Fruit fly (Drosophila melanogaster): Measurements from ENCODE around the gene grn.

grn gene

dm6 chr3R:8155735-8156670, 25.2 kb downstream of the grn start (continued):
- TF ChIP-seq CG2199 (GFP tag; IDR thresholded peaks at IDR 0.05) (no peak), CG2678 (tag; optimal IDR thresholded peaks at IDR 0.05) (peak; percentile 31), ATbp (GFP tag; optimal IDR thresholded peaks at IDR 0.05) (peak; percentile 47), Xrp1 (GFP tag; IDR thresholded peaks at IDR 0.05) (peak; percentile 40; the same call in 1 of the 2 replicates), Ssrp (tag; optimal IDR thresholded peaks at IDR 0.05) (no peak), CG18764 (GFP tag; optimal IDR thresholded peaks at IDR 0.05) (no peak), ci (GFP tag; IDR thresholded peaks at IDR 0.05) (0 out of 3 replicates have a peak, but pooled peaks have one; percentile 58), lola (GFP tag; optimal IDR thresholded peaks at IDR 0.05) (peak in 1 of 3 experiments; percentile 10), Hmr (GFP tag; optimal IDR thresholded peaks at IDR 0.05) (peak; percentile 29), unpg (GFP tag; optimal IDR thresholded peaks at IDR 0.05) (peak; percentile 10), CG5245 (GFP tag; optimal IDR thresholded peaks at IDR 0.05) (no peak), so (GFP tag; IDR thresholded peaks at IDR 0.05) (no peak), Poxn (GFP tag; IDR thresholded peaks at IDR 0.05) (no peak), CG4328 (GFP tag; optimal IDR thresholded peaks at IDR 0.05) (peak; percentile 9), CG17829 (tag; optimal IDR thresholded peaks at IDR 0.05) (no peak), gem (tag; optimal IDR thresholded peaks at IDR 0.05) (peak; percentile 49), grau (tag; optimal IDR thresholded peaks at IDR 0.05) (no peak), CG34376 (GFP tag; optimal IDR thresholded peaks at IDR 0.05) (no peak), Scr (GFP tag; IDR thresholded peaks at IDR 0.05; ENCODE audit: partially characterized antibody) (no peak), grn (GFP tag; optimal IDR thresholded peaks at IDR 0.05) (peak; percentile 95), zfh2 (GFP tag; optimal IDR thresholded peaks at IDR 0.05) (no peak), Ptx1 (GFP tag; IDR thresholded peaks at IDR 0.05) (no peak), CG10209 (GFP tag; optimal IDR thresholded peaks at IDR 0.05) (peak; percentile 33), CG14014 (GFP tag; IDR thresholded peaks at IDR 0.05) (0 out of 2 replicates have a peak, but pooled peaks have one; percentile 16), CG18599 (GFP tag; optimal IDR thresholded peaks at IDR 0.05) (peak; percentile 7), CG10959 (GFP tag; IDR thresholded peaks at IDR 0.05) (no peak), CG6654 (GFP tag; optimal IDR thresholded peaks at IDR 0.05) (no peak), Blimp-1 (GFP tag; optimal IDR thresholded peaks at IDR 0.05) (peak; percentile 26), CG15269 (tag; optimal IDR thresholded peaks at IDR 0.05) (no peak), CG6254 (GFP tag; optimal IDR thresholded peaks at IDR 0.05) (no peak), eve (GFP tag; optimal IDR thresholded peaks at IDR 0.05) (no peak), Ets65A (GFP tag) (peak; percentile 4), Hr39 (optimal IDR thresholded peaks at IDR 0.05) (no peak), HLH4C (GFP tag; IDR thresholded peaks at IDR 0.05; ENCODE audit: partially characterized antibody) (no peak), PHDP (tag; optimal IDR thresholded peaks at IDR 0.05) (peak; percentile 43), Camta (GFP tag; optimal IDR thresholded peaks at IDR 0.05) (no peak), ara (GFP tag; IDR thresholded peaks at IDR 0.05) (0 out of 2 replicates have a peak, but pooled peaks have one; percentile 25), CG43689 (GFP tag; IDR thresholded peaks at IDR 0.05) (no peak), sc (optimal IDR thresholded peaks at IDR 0.05) (no peak), sc (GFP tag; optimal IDR thresholded peaks at IDR 0.05) (peak; percentile 54), CG8290 (GFP tag; optimal IDR thresholded peaks at IDR 0.05) (no peak), CG8290 (tag; optimal IDR thresholded peaks at IDR 0.05) (peak in 1 of 2 experiments; percentile 35), CG1602 (GFP tag; optimal IDR thresholded peaks at IDR 0.05) (no peak), bsh (GFP tag; optimal IDR thresholded peaks at IDR 0.05) (peak in 1 of 2 experiments; percentile 50), CG15601 (tag; optimal IDR thresholded peaks at IDR 0.05) (peak; percentile 13), Med (GFP tag) (peak; percentile 59), nerfin-1 (tag; optimal IDR thresholded peaks at IDR 0.05) (peak; percentile 16), CoRest (tag; optimal IDR thresholded peaks at IDR 0.05) (peak; percentile 11), pho (GFP tag; optimal IDR thresholded peaks at IDR 0.05) (no peak)

Data from whole organism, embryonic.